Fruit fly (Drosophila melanogaster) whole organism, adult: ENCODE measurements around the gene CG4822.

Experiments
- CG12768 ChIP-seq: fragments of 200-800 bp; sonication (Bioruptor generic); optimal IDR thresholded peaks from 2 replicates; lab custom pipeline; 2017; ENCODE audit warnings: missing biosample characterization, missing genetic modification characterization, mild to moderate bottlenecking, moderate library complexity, missing genetic modification reagents
- CG1620 ChIP-seq: fragments of 200-800 bp; sonication (Bioruptor generic); optimal IDR thresholded peaks from 2 replicates; lab custom pipeline; 2016; ENCODE audit warnings: missing biosample characterization, missing genetic modification characterization
- CG33017 ChIP-seq: fragments of 200-800 bp; sonication (Bioruptor generic); optimal IDR thresholded peaks from 2 replicates; lab custom pipeline; 2018; ENCODE audit warnings: missing biosample characterization, mild to moderate bottlenecking, missing genetic modification characterization, moderate library complexity
- Hr96 ChIP-seq: fragments of 200-800 bp; sonication (Bioruptor generic); optimal IDR thresholded peaks from 2 replicates; lab custom pipeline; 2016; ENCODE audit warnings: missing biosample characterization, missing genetic modification characterization
- kay ChIP-seq: fragments of 200-800 bp; sonication (Bioruptor generic); peaks from one replicate; lab custom pipeline; 2016; ENCODE audit warnings: missing biosample characterization, missing genetic modification characterization, borderline replicate concordance
- toe ChIP-seq: fragments of 200-800 bp; sonication (Bioruptor generic); optimal IDR thresholded peaks from 2 replicates; lab custom pipeline; 2016; ENCODE audit warnings: missing biosample characterization, missing genetic modification characterization

- TF ChIP-seq CG33017: no peak
- no peak for TF ChIP-seq CG12768 (GFP tag; lab: Kevin White, UChicago)
- TF ChIP-seq CG1620 (GFP tag; lab: Kevin White, UChicago): no peak
- no peak for TF ChIP-seq toe
- no peak for TF ChIP-seq kay
- TF ChIP-seq Hr96 (GFP tag; lab: Kevin White, UChicago): no peak
Measured at dm6 chr2L:168270-168901, 46.8 kb upstream of the CG4822 start.
